Fruit fly (Drosophila melanogaster) S2 (cell line): ENCODE data around the gene hob.

ENCODE experiments used
- CG8478 ChIP-seq: fragments of >200 bp; optimal IDR thresholded peaks from 2 replicates; lab custom pipeline; 2018
- CTCF ChIP-seq, 2 experiments: fragments of >200 bp; optimal IDR thresholded peaks; 2 replicates each; lab custom pipeline; 2018

- TF ChIP-seq CG8478 (lab: Kevin White, UChicago) = no peak
- TF ChIP-seq CTCF (optimal IDR thresholded peaks at IDR 0.05; lab: Kevin White, UChicago) = no peak
These were observed 27.8 kb upstream of the hob start for dm6 chr3L:3246378-3247129.
